Worm (Caenorhabditis elegans) whole organism, late embryonic: ENCODE results near the gene F20D6.1.

Source experiments
- F13H6.1 ChIP-seq: sonication (generic microtip); optimal IDR thresholded peaks from 2 replicates; lab custom pipeline; 2016; ENCODE audit warnings: missing genetic modification characterization, missing compliant biosample characterization
- ama-1 ChIP-seq: fragments of 150-350 bp; optimal IDR thresholded peaks from 2 replicates; lab custom pipeline; 2014
- ceh-2 ChIP-seq: sonication (generic microtip); optimal IDR thresholded peaks from 2 replicates; lab custom pipeline; 2016; ENCODE audit warnings: missing genotype, missing genetic modification characterization, missing compliant biosample characterization
- ceh-9 ChIP-seq: sonication (generic microtip); optimal IDR thresholded peaks from 2 replicates; lab custom pipeline; 2016; ENCODE audit warnings: mild to moderate bottlenecking, missing genetic modification characterization, inconsistent platforms, missing compliant biosample characterization
- che-1 ChIP-seq: sonication (generic microtip); optimal IDR thresholded peaks from 2 replicates; lab custom pipeline; 2016; ENCODE audit warnings: mild to moderate bottlenecking, missing genetic modification characterization, missing compliant biosample characterization
- dve-1 ChIP-seq: sonication (generic microtip); optimal IDR thresholded peaks from 2 replicates; lab custom pipeline; 2017; ENCODE audit warnings: antibody characterized with exemption, mild to moderate bottlenecking, missing genetic modification characterization, missing compliant biosample characterization
- fkh-10 ChIP-seq: fragments of 150-350 bp; optimal IDR thresholded peaks from 2 replicates; lab custom pipeline; 2014; ENCODE audit warnings: missing biosample characterization, missing genetic modification reagents, missing genetic modification characterization
- gmeb-2 ChIP-seq: sonication (generic microtip); optimal IDR thresholded peaks from 2 replicates; lab custom pipeline; 2016; ENCODE audit warnings: missing genetic modification characterization, inconsistent platforms, missing compliant biosample characterization
- pat-9 ChIP-seq: fragments of 200-800 bp; sonication (Bioruptor generic); optimal IDR thresholded peaks from 2 replicates; lab custom pipeline; 2018; ENCODE audit warnings: mild to moderate bottlenecking, missing genetic modification characterization, moderate library complexity, missing compliant biosample characterization
- pha-4 ChIP-seq: fragments of 150-350 bp; optimal IDR thresholded peaks from 2 replicates; lab custom pipeline; 2018; ENCODE audit warnings: missing biosample characterization, missing genetic modification reagents, missing genetic modification characterization
- unc-86 ChIP-seq: sonication (generic microtip); optimal IDR thresholded peaks from 2 replicates; lab custom pipeline; 2016; ENCODE audit warnings: missing genetic modification characterization, missing compliant biosample characterization

ce11 chrV:8170300-8170699 lies 20.2 kb upstream of the F20D6.1 start:
- TF ChIP-seq dve-1 (tag; lab: Kevin White, UChicago) (no peak), gmeb-2 (tag; lab: Kevin White, UChicago) (no peak), ceh-2 (no peak), unc-86 (no peak), ceh-9 (no peak), ama-1 (lab: Kevin White, UChicago) (no peak), che-1 (tag; lab: Kevin White, UChicago) (no peak), fkh-10 (GFP tag; lab: Kevin White, UChicago) (no peak), pat-9 (tag; lab: Kevin White, UChicago) (no peak), pha-4 (tag; lab: Kevin White, UChicago) (no peak), F13H6.1 (tag; lab: Kevin White, UChicago) (no peak)
